Worm (Caenorhabditis elegans) whole organism, L2 larva: ENCODE measurements around the gene Y57A10B.6.

Experiments
- C34F6.9 ChIP-seq: fragments of 150-350 bp; optimal IDR thresholded peaks from 2 replicates; lab custom pipeline; 2014; ENCODE audit warnings: missing biosample characterization, missing genetic modification characterization
- F13H6.1 ChIP-seq: sonication (generic microtip); optimal IDR thresholded peaks from 2 replicates; lab custom pipeline; 2016; ENCODE audit warnings: missing genetic modification characterization, missing compliant biosample characterization
- Y55F3AM.14 ChIP-seq: fragments of 200-800 bp; sonication (Bioruptor generic); optimal IDR thresholded peaks from 2 replicates; lab custom pipeline; 2018; ENCODE audit warnings: mild to moderate bottlenecking, missing genetic modification characterization, missing compliant biosample characterization
- ZK546.5 ChIP-seq: sonication (generic microtip); optimal IDR thresholded peaks from 2 replicates; lab custom pipeline; 2017; ENCODE audit warnings: missing biosample characterization, missing genetic modification characterization
- alr-1 ChIP-seq: fragments of 150-350 bp; optimal IDR thresholded peaks from 2 replicates; lab custom pipeline; 2014; ENCODE audit warnings: missing biosample characterization, missing genetic modification characterization
- blmp-1 ChIP-seq: sonication (generic microtip); optimal IDR thresholded peaks from 2 replicates; lab custom pipeline; 2017; ENCODE audit warnings: missing genetic modification characterization, mild to moderate bottlenecking, missing compliant biosample characterization, antibody characterized with exemption, moderate library complexity; ENCODE audit not compliant: insufficient read depth
- ceh-16 ChIP-seq: fragments of 150-350 bp; optimal IDR thresholded peaks from 2 replicates; lab custom pipeline; 2014; ENCODE audit warnings: missing biosample characterization, missing genetic modification characterization
- ceh-82 ChIP-seq: fragments of 150-350 bp; optimal IDR thresholded peaks from 2 replicates; lab custom pipeline; 2014; ENCODE audit warnings: missing biosample characterization, missing genetic modification characterization
- dmd-4 ChIP-seq: sonication (generic microtip); optimal IDR thresholded peaks from 2 replicates; lab custom pipeline; 2017; ENCODE audit warnings: missing biosample characterization, missing genetic modification characterization
- egl-27 ChIP-seq: sonication (generic microtip); optimal IDR thresholded peaks from 3 replicates; lab custom pipeline; 2017; ENCODE audit warnings: missing biosample characterization, missing genetic modification reagents, missing genetic modification characterization
- elt-1 ChIP-seq: fragments of 150-350 bp; optimal IDR thresholded peaks from 2 replicates; lab custom pipeline; 2014; ENCODE audit warnings: missing biosample characterization, missing genetic modification characterization
- fos-1 ChIP-seq: fragments of 150-350 bp; optimal IDR thresholded peaks from 2 replicates; lab custom pipeline; 2014; ENCODE audit warnings: missing biosample characterization, missing genetic modification characterization
- gmeb-1 ChIP-seq: fragments of 150-350 bp; optimal IDR thresholded peaks from 2 replicates; lab custom pipeline; 2014; ENCODE audit warnings: missing biosample characterization, missing genetic modification characterization
- lin-11 ChIP-seq: fragments of 150-350 bp; sonication (generic microtip); optimal IDR thresholded peaks from 2 replicates; lab custom pipeline; 2014; ENCODE audit warnings: missing biosample characterization, missing genetic modification characterization, inconsistent platforms, mixed read lengths
- lin-13 ChIP-seq: fragments of 150-350 bp; optimal IDR thresholded peaks from 2 replicates; lab custom pipeline; 2014; ENCODE audit warnings: missing biosample characterization, missing genetic modification reagents, missing genetic modification characterization
- lsy-2 ChIP-seq, 2 experiments: fragments of 150-350 bp in 1 of 2; sonication (generic microtip) in 1 of 2; optimal IDR thresholded peaks; 2 replicates each; lab custom pipeline; 2014 to 2017; ENCODE audit warnings: missing biosample characterization in 2 of 2, missing genetic modification characterization in 2 of 2
- mab-5 ChIP-seq: fragments of 150-350 bp; optimal IDR thresholded peaks from 2 replicates; lab custom pipeline; 2014; ENCODE audit warnings: missing biosample characterization, missing genetic modification characterization
- mbf-1 ChIP-seq: sonication (generic microtip); optimal IDR thresholded peaks from 2 replicates; lab custom pipeline; 2017; ENCODE audit warnings: missing biosample characterization, missing genetic modification characterization
- nhr-11 ChIP-seq: fragments of 150-350 bp; optimal IDR thresholded peaks from 2 replicates; lab custom pipeline; 2014; ENCODE audit warnings: missing biosample characterization, missing genetic modification characterization
- nhr-129 ChIP-seq: fragments of 150-350 bp; optimal IDR thresholded peaks from 2 replicates; lab custom pipeline; 2014; ENCODE audit warnings: missing biosample characterization, missing genetic modification characterization
- nhr-237 ChIP-seq: fragments of 150-350 bp; optimal IDR thresholded peaks from 2 replicates; lab custom pipeline; 2014; ENCODE audit warnings: missing biosample characterization, missing genetic modification characterization
- nhr-25 ChIP-seq: fragments of 150-350 bp; sonication (generic microtip); optimal IDR thresholded peaks from 3 replicates; lab custom pipeline; 2014; ENCODE audit warnings: missing biosample characterization, missing genetic modification characterization
- nhr-6 ChIP-seq: fragments of 150-350 bp; optimal IDR thresholded peaks from 2 replicates; lab custom pipeline; 2014; ENCODE audit warnings: missing biosample characterization, missing genetic modification characterization
- nhr-77 ChIP-seq: fragments of 150-350 bp; optimal IDR thresholded peaks from 2 replicates; lab custom pipeline; 2014; ENCODE audit warnings: missing biosample characterization, missing genetic modification characterization
- peb-1 ChIP-seq: fragments of 150-350 bp; optimal IDR thresholded peaks from 2 replicates; lab custom pipeline; 2014; ENCODE audit warnings: missing biosample characterization, missing genetic modification characterization
- sem-4 ChIP-seq: fragments of 150-350 bp; optimal IDR thresholded peaks from 2 replicates; lab custom pipeline; 2014; ENCODE audit warnings: missing biosample characterization, missing genetic modification reagents, missing genetic modification characterization
- skn-1 ChIP-seq: sonication (generic microtip); optimal IDR thresholded peaks from 2 replicates; lab custom pipeline; 2017; ENCODE audit warnings: missing biosample characterization, missing genetic modification characterization
- sma-3 ChIP-seq: sonication (generic microtip); optimal IDR thresholded peaks from 2 replicates; lab custom pipeline; 2016; ENCODE audit warnings: missing genetic modification reagents, missing genetic modification characterization, missing compliant biosample characterization
- sma-9 ChIP-seq, 2 experiments: fragments of 150-350 bp in 1 of 2; sonication (generic microtip) in 1 of 2; optimal IDR thresholded peaks; 2 replicates each; lab custom pipeline; 2014 to 2016; ENCODE audit warnings: missing genetic modification characterization in 2 of 2, mild to moderate bottlenecking in 1 of 2, missing biosample characterization in 1 of 2, missing compliant biosample characterization in 1 of 2, missing genetic modification reagents in 1 of 2, moderate library complexity in 1 of 2
- snpc-4 ChIP-seq: fragments of 150-350 bp; optimal IDR thresholded peaks from 2 replicates; lab custom pipeline; 2014; ENCODE audit warnings: missing biosample characterization, missing genetic modification characterization
- unc-39 ChIP-seq: fragments of 150-350 bp; optimal IDR thresholded peaks from 2 replicates; lab custom pipeline; 2014; ENCODE audit warnings: missing biosample characterization, missing genetic modification characterization
- unc-55 ChIP-seq: fragments of 150-350 bp; sonication (generic microtip); optimal IDR thresholded peaks from 3 replicates; lab custom pipeline; 2014; ENCODE audit warnings: missing biosample characterization, missing genetic modification reagents, missing genetic modification characterization
- unc-62 ChIP-seq: fragments of 150-350 bp; optimal IDR thresholded peaks from 2 replicates; lab custom pipeline; 2014; ENCODE audit warnings: missing biosample characterization, missing genetic modification reagents, missing genetic modification characterization
- zag-1 ChIP-seq: fragments of 150-350 bp; optimal IDR thresholded peaks from 2 replicates; lab custom pipeline; 2014; ENCODE audit warnings: missing biosample characterization, missing genetic modification characterization
- ztf-1 ChIP-seq: fragments of 200-800 bp; sonication (Bioruptor generic); conservative IDR thresholded peaks from 2 replicates; pipeline ENCODE4 v1.3.6; 2022; ENCODE audit warnings: missing genetic modification characterization, missing compliant biosample characterization

The Y57A10B.6 gene

ce11 chrII:12394138-12394537 is 4.3 kb downstream of the Y57A10B.6 start:
- TF ChIP-seq mbf-1 (tag; lab: Kevin White, UChicago) (no peak), lin-13 (GFP tag; lab: Kevin White, UChicago) (no peak), unc-39 (tag; lab: Kevin White, UChicago) (no peak), F13H6.1 (tag; lab: Kevin White, UChicago) (no peak), mab-5 (tag; lab: Kevin White, UChicago) (no peak), ztf-1 (GFP tag; lab: Robert Waterston, UW) (no peak), unc-62 (GFP tag; lab: Kevin White, UChicago) (no peak)

ce11 chrII:12397656-12398055 is 7.8 kb downstream of the Y57A10B.6 start, which contains the start of gene F57G9.7:
Gene F57G9.7, minus strand, starts transcription at chrII:12397756.
- TF ChIP-seq nhr-25 (tag; lab: Kevin White, UChicago) = no peak
- TF ChIP-seq sma-3 (GFP tag; lab: Kevin White, UChicago) = no peak
- TF ChIP-seq nhr-129 = no peak
- TF ChIP-seq sma-9 (GFP tag; optimal IDR thresholded peaks at IDR 0.05; lab: Kevin White, UChicago) = no peak
- TF ChIP-seq sma-9 (tag; optimal IDR thresholded peaks at IDR 0.05; lab: Kevin White, UChicago) = no peak
- TF ChIP-seq egl-27 (tag; lab: Kevin White, UChicago) = no peak
- no peak for TF ChIP-seq dmd-4 (tag; lab: Kevin White, UChicago)
- TF ChIP-seq fos-1 = no peak
- no peak for TF ChIP-seq blmp-1 (tag; lab: Kevin White, UChicago)
- TF ChIP-seq C34F6.9 (tag; lab: Kevin White, UChicago) = no peak
- TF ChIP-seq skn-1 (tag; lab: Kevin White, UChicago) = no peak
- TF ChIP-seq ZK546.5 = no peak
- no peak for TF ChIP-seq Y55F3AM.14 (GFP tag; lab: Kevin White, UChicago)
- no peak for TF ChIP-seq ceh-82 (tag; lab: Kevin White, UChicago)
- TF ChIP-seq mbf-1 (tag; lab: Kevin White, UChicago) = no peak
- no peak for TF ChIP-seq unc-62 (GFP tag; lab: Kevin White, UChicago)
- TF ChIP-seq elt-1 = no peak
- TF ChIP-seq sem-4 (tag; lab: Kevin White, UChicago) = no peak

ce11 chrII:12401791-12402190 is 11.9 kb downstream of the Y57A10B.6 start, which contains the start of gene sre-29:
Gene sre-29, minus strand, starts transcription at chrII:12401891.
- TF ChIP-seq egl-27 (tag; lab: Kevin White, UChicago) (no peak), zag-1 (tag; lab: Kevin White, UChicago) (no peak), sma-9 (GFP tag; optimal IDR thresholded peaks at IDR 0.05; lab: Kevin White, UChicago) (no peak), sma-9 (tag; optimal IDR thresholded peaks at IDR 0.05; lab: Kevin White, UChicago) (no peak), alr-1 (no peak), snpc-4 (no peak), gmeb-1 (tag; lab: Kevin White, UChicago) (no peak), unc-55 (GFP tag; lab: Kevin White, UChicago) (no peak), lin-11 (tag; lab: Kevin White, UChicago) (no peak), sma-3 (GFP tag; lab: Kevin White, UChicago) (no peak), nhr-77 (tag; lab: Kevin White, UChicago) (no peak), Y55F3AM.14 (GFP tag; lab: Kevin White, UChicago) (no peak), blmp-1 (tag; lab: Kevin White, UChicago) (no peak), skn-1 (tag; lab: Kevin White, UChicago) (no peak), nhr-6 (no peak), nhr-11 (no peak), lsy-2 (tag; optimal IDR thresholded peaks at IDR 0.05; lab: Kevin White, UChicago) (no peak)
- TF ChIP-seq, all 48 proteins: peak for 0

- TF ChIP-seq ceh-82 (tag; lab: Kevin White, UChicago) (no peak), alr-1 (no peak), unc-62 (GFP tag; lab: Kevin White, UChicago) (no peak), skn-1 (tag; lab: Kevin White, UChicago) (no peak), Y55F3AM.14 (GFP tag; lab: Kevin White, UChicago) (no peak), egl-27 (tag; lab: Kevin White, UChicago) (no peak)
These were observed 16.5 kb downstream of the Y57A10B.6 start, which contains the start of gene sre-30 for ce11 chrII:12406394-12406793. Gene sre-30, minus strand, starts transcription at chrII:12406494.

- TF ChIP-seq fos-1 = no peak
- no peak for TF ChIP-seq ceh-16 (tag; lab: Kevin White, UChicago)
- TF ChIP-seq peb-1 (tag; lab: Kevin White, UChicago) = no peak
- no peak for TF ChIP-seq nhr-237 (tag; lab: Kevin White, UChicago)
- TF ChIP-seq alr-1 = no peak
- TF ChIP-seq unc-62 (GFP tag; lab: Kevin White, UChicago) = no peak
- no peak for TF ChIP-seq nhr-25 (tag; lab: Kevin White, UChicago)
- TF ChIP-seq sem-4 (tag; lab: Kevin White, UChicago) = no peak
- no peak for TF ChIP-seq Y55F3AM.14 (GFP tag; lab: Kevin White, UChicago)
- TF ChIP-seq, all 48 proteins: peak for 0
These were observed 18.8 kb downstream of the Y57A10B.6 start, which contains the start of gene sre-31 for ce11 chrII:12408717-12409116. Gene sre-31, minus strand, starts transcription at chrII:12408817.
